Worm (Caenorhabditis elegans) whole organism, late embryonic: ENCODE measurements around the gene srx-102.

Experiments used
- C38D4.7 ChIP-seq: fragments of 200-800 bp; sonication (Bioruptor generic); optimal IDR thresholded peaks from 2 replicates; lab custom pipeline; 2018; ENCODE audit warnings: mild to moderate bottlenecking, missing genetic modification characterization, moderate library complexity, missing compliant biosample characterization
- ceh-14 ChIP-seq: sonication (generic microtip); optimal IDR thresholded peaks from 2 replicates; lab custom pipeline; 2016; ENCODE audit warnings: missing genotype, missing genetic modification characterization, missing compliant biosample characterization
- ceh-48 ChIP-seq: sonication (generic microtip); optimal IDR thresholded peaks from 2 replicates; lab custom pipeline; 2016; ENCODE audit warnings: missing genetic modification characterization, inconsistent platforms, missing compliant biosample characterization
- ceh-6 ChIP-seq: fragments of 200-800 bp; sonication (Bioruptor generic); optimal IDR thresholded peaks from 2 replicates; lab custom pipeline; 2018; ENCODE audit warnings: mild to moderate bottlenecking, missing genetic modification characterization, missing compliant biosample characterization
- pax-1 ChIP-seq: fragments of 150-350 bp; optimal IDR thresholded peaks from 2 replicates; lab custom pipeline; 2014; ENCODE audit warnings: missing biosample characterization, missing genetic modification characterization
- pha-4 ChIP-seq: fragments of 150-350 bp; optimal IDR thresholded peaks from 2 replicates; lab custom pipeline; 2018; ENCODE audit warnings: missing biosample characterization, missing genetic modification reagents, missing genetic modification characterization
- unc-42 ChIP-seq: sonication (generic microtip); optimal IDR thresholded peaks from 2 replicates; lab custom pipeline; 2016; ENCODE audit warnings: missing genotype, missing genetic modification characterization, missing compliant biosample characterization
- unc-55 ChIP-seq: sonication (generic microtip); optimal IDR thresholded peaks from 2 replicates; lab custom pipeline; 2017; ENCODE audit warnings: missing biosample characterization, missing genetic modification reagents, missing genetic modification characterization

Gene srx-102

ce11 chrII:3647111-3647510 is 47.5 kb downstream of the srx-102 start, which contains the start of gene fbxb-33:
Gene fbxb-33, plus strand, starts transcription at chrII:3647411.
- TF ChIP-seq unc-42 (no peak), unc-55 (no peak), ceh-48 (tag; lab: Kevin White, UChicago) (no peak), pha-4 (no peak), ceh-6 (no peak), pax-1 (tag; lab: Kevin White, UChicago) (no peak), ceh-14 (tag; lab: Kevin White, UChicago) (no peak), C38D4.7 (GFP tag; lab: Kevin White, UChicago) (no peak)
